Fruit fly (Drosophila melanogaster) whole organism: ENCODE measurements around the gene Gip.

ENCODE experiments used
- CG8478 ChIP-seq: fragments of >200 bp; optimal IDR thresholded peaks from 2 replicates; lab custom pipeline; 2018; ENCODE audit warnings: inconsistent platforms
- Dll ChIP-seq: fragments of >200 bp; optimal IDR thresholded peaks from 2 replicates; lab custom pipeline; 2017
- EcR ChIP-seq, 2 experiments: fragments of >200 bp; optimal IDR thresholded peaks; 2 replicates each; lab custom pipeline; 2017; ENCODE audit warnings: missing biosample characterization in 2 of 2, missing genetic modification characterization in 2 of 2, missing genetic modification reagents in 2 of 2
- pan ChIP-seq: fragments of >200 bp; optimal IDR thresholded peaks from 2 replicates; lab custom pipeline; 2017
- psq ChIP-seq: fragments of >200 bp; optimal IDR thresholded peaks from 2 replicates; lab custom pipeline; 2017
- usp ChIP-seq: fragments of >200 bp; optimal IDR thresholded peaks from 2 replicates; lab custom pipeline; 2017; ENCODE audit warnings: missing biosample characterization, missing genetic modification characterization, mixed read lengths

The Gip gene

DNA sequence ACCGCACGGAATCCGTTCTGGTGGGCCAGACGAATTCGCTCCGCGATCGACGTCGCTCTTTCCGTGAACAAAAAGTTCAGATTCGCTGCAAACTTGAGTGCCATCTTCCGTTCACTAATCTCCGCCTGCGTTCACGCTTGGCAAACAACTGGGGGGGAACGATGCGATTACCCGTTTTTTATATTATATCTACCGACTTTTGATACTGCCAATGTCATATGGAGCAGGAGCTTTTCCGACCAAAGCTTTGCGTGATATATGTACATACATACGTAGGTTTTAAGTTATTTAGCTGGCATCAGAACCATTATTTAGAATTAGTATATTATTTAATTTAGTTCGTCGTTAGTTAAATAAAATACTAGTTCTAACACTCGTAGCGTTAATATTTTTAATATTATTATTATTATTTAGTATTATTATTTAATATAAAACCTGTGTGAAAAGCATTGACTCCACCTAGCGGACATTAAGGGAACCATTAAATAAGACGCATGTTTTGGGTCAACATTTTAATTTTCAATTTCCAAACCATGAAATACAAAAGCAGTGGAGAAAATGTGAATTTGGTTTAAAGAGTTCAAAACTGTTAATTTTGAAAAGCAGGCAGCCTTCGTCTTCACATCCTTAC is at the start of gene Gip:
Gene Gip, minus strand, starts transcription at position 214 of the 631 bp plus-strand sequence.
- TF ChIP-seq CG8478 (no peak), pan (no peak), EcR (GFP tag; optimal IDR thresholded peaks at IDR 0.05; lab: Kevin White, UChicago) (no peak), psq (no peak), usp (GFP tag; lab: Kevin White, UChicago) (no peak), Dll (lab: Kevin White, UChicago) (no peak)

DNA sequence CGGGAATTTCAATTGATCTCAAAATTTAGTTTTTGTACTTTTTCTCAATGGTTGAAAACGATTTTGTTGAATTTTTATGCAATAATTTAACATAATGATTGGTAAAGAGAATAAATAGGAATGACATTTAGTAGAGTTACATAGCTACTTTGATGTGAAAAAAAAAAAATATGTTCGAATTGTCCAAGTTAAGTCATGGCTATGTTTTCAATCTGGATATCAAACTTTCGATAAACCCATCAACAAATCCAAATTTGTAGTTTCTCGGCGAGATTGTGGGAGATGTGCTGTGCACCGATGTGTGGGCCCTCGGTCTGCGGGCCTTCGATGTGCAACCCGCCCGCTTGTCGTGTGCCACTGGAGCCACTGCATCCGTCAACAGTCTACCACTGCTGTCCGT is 45.5 kb upstream of the Gip start, which contains the start of the genes CG32686 and CG2898:
Gene CG32686, minus strand, starts transcription at position 101 of the 400 bp plus-strand sequence.
Gene CG2898, plus strand, starts transcription at position 159 of the 400 bp plus-strand sequence.
- TF ChIP-seq Dll (lab: Kevin White, UChicago): no peak
- no peak for TF ChIP-seq pan
- no peak for TF ChIP-seq usp (GFP tag; lab: Kevin White, UChicago)
- TF ChIP-seq CG8478: no peak
- TF ChIP-seq EcR (GFP tag; optimal IDR thresholded peaks at IDR 0.05; lab: Kevin White, UChicago): no peak
- TF ChIP-seq psq: no peak

DNA sequence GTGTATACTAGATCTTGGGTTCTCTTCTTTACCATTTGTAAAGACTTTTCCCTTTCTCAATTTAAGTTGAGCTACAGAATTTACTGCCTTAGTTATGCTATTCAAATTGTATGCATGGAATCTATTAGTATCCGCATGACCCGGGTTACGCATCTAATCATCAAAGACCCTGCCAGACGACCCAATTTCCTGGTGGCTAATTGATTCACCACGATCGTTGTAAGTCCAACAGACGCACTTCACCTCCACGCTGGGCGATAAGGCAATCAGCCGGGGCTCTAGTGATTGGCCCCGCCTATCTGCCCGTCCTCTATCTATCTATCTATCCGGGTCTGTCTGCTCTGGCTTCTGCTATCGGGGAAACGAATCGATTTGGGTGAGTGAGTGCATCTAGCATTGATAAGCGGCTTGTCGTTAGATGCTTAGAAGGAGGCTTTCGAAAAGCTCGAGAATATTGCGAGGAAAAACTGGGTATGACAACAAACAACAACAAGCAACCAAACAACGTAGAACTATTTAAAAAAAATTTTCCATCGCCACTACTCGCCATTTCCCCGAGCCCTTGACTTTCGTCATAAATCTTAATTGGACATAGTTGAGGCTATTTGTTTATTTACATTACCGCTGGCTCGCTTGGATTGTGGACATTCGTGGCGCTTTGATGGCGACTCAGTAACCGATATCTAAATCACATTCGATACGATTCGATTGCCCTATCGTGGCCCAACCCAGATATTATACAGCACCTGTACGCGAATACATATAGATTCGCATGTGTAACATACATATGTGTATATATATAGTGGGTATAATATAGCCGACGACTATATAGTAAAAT is 40.7 kb upstream of the Gip start:
- TF ChIP-seq psq (no peak), Dll (lab: Kevin White, UChicago) (no peak), EcR (GFP tag; optimal IDR thresholded peaks at IDR 0.05; lab: Kevin White, UChicago) (no peak)

DNA sequence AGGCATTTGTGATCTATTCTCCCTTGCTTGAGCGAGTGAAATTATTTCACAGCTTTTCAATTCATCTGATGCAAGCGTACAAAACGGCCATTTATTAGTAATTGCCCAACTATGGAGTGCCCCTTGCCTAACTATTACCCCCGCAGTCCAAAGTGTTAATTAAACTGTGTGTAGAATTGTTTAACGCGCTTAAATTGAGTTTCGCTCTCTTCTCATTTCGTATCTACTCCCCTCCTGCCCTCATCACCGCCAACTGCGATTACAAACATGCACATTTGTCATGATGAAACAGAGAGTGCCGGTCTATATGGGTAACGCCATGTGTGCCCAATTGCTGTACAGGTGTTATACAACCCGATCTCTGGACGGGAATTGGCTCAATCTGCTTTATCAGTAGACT is 40.1 kb upstream of the Gip start:
- TF ChIP-seq CG8478 (no peak), pan (no peak), usp (GFP tag; lab: Kevin White, UChicago) (no peak), Dll (lab: Kevin White, UChicago) (no peak), psq (no peak), EcR (GFP tag; optimal IDR thresholded peaks at IDR 0.05; lab: Kevin White, UChicago) (no peak)

DNA sequence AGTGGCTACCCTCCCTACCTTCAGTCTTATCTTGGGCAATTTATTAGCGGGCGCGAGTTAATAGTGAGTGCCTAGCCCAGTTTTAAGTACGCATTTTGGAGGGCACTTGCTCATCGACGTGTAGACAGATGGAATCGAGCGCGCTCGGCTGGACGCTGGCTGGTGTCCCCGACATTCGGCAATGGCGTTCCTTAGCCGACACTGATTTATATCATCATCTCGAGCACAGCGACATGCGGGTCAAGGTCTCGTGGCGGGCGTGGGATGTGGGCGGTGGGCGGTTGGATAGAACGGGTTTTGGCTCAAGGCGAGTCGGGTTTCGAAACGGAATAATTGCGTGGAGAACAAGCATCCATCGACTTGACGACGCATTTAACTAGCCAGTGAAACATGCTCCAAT is 39.6 kb upstream of the Gip start:
- no peak for TF ChIP-seq EcR (GFP tag; optimal IDR thresholded peaks at IDR 0.05; lab: Kevin White, UChicago)
- TF ChIP-seq pan: no peak
- TF ChIP-seq CG8478: no peak
- no peak for TF ChIP-seq Dll (lab: Kevin White, UChicago)

DNA sequence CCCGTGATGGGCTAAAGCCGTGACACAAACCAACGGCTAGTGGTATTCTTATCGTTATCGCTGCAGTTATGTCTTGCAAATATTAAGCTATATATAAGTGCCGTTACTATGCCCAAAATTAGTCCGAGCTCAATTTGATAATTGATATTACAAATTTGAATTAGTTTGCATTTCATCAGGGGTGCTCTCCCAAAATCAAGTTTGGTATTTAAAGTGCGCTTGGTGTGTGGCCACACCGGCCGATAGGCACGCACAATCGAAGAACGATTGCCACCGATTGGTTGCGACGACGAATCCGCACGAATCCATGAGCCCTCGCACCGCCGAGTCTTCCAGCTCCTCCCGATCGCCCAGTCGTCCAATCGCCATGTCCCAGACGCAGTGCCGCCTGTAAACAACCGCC is 38.1 kb upstream of the Gip start, which contains the start of gene CG17841:
Gene CG17841, plus strand, starts transcription at position 252 of the 403 bp plus-strand sequence.
- no peak for TF ChIP-seq Dll (lab: Kevin White, UChicago)
- no peak for TF ChIP-seq CG8478
- TF ChIP-seq pan: no peak
- no peak for TF ChIP-seq usp (GFP tag; lab: Kevin White, UChicago)
- no peak for TF ChIP-seq EcR (GFP tag; optimal IDR thresholded peaks at IDR 0.05; lab: Kevin White, UChicago)
- no peak for TF ChIP-seq psq

DNA sequence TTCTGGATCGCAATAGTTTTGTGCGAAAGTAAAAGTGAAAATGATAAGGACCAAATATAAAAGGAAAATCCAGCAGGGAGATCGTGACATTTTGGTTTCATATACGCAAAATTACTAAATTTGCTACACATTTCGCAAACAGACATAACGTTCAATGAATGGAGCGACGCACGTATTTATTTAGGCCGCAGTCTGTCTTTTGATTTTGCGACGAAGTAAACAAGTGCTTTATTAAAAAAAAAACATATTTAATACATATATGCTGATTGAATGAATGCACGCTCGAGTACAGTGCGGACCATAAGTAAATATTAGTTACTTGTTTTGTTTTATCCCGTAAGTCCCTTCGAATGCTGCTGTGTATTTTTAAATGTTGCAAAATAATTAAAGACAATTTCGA is 37.7 kb upstream of the Gip start, which contains the start of gene CG32679:
Gene CG32679, minus strand, starts transcription at position 101 of the 400 bp plus-strand sequence.
- TF ChIP-seq CG8478: no peak
- TF ChIP-seq pan: no peak

DNA sequence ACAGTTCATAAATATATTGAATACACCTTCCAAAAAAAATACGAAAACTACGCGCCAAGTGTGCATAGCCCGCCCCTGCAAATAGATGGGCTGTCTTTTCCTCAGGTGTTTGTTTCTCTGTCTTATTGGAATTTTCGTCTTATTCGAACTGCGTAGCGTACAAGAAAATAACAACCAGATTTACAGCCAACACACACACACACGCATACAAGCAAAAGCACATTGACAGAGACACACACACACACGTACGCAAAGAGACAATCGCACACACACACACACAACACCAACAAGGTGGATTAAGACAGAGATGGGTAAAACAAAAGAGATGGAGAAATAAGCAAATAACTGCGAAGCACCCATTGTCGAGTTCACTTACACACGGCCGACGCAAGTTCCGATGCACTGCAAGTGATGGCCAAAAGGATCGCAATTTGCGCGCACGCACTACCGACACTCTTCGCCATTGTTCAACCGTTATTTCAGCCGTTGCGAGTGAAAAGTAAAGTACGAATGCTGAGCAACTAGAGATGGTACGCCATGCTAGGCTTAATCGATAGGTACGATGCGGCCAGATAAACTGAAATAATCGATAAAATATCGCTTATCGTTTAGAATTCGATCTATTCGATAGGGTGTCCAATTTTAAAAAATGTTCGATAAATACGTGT is 36.2 kb upstream of the Gip start:
- TF ChIP-seq EcR (GFP tag; optimal IDR thresholded peaks at IDR 0.05; lab: Kevin White, UChicago) (no peak), Dll (lab: Kevin White, UChicago) (no peak), psq (no peak), usp (GFP tag; lab: Kevin White, UChicago) (no peak), CG8478 (no peak), pan (no peak)

DNA sequence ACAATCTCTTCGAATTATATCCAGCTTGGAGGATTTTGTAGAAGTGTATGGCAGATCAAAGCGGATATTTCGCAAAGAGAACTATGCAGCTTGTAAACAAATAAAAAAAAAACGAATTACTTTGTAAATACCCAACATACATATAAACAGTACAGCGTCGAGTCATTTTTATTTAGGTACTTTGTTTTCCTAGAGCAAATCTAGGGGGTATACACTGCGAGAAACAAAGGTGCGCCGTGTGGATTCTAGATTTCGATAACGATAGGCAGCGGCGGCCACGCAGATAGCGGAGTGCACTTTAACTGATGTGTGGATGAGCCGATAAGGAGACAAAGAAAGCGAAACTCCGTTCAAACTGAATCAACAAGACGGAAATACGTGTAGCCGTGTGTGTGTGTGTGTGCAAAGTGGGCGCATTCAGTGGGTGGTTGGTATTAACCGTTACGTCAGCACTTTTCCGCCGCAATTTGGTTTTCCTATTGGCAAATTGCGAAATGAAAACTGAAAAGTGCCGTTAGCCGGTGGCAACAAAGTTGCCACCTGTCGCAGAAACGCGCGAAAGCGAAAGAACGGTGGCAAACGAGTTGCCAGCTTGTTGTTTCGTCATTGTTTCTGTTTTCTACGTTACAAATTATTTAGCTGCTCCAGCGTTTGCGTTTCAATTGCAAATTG is 35.0 kb upstream of the Gip start:
- TF ChIP-seq pan: no peak
- no peak for TF ChIP-seq CG8478
- no peak for TF ChIP-seq Dll (lab: Kevin White, UChicago)
- no peak for TF ChIP-seq usp (GFP tag; lab: Kevin White, UChicago)
- no peak for TF ChIP-seq EcR (GFP tag; optimal IDR thresholded peaks at IDR 0.05; lab: Kevin White, UChicago)
- TF ChIP-seq psq: no peak

DNA sequence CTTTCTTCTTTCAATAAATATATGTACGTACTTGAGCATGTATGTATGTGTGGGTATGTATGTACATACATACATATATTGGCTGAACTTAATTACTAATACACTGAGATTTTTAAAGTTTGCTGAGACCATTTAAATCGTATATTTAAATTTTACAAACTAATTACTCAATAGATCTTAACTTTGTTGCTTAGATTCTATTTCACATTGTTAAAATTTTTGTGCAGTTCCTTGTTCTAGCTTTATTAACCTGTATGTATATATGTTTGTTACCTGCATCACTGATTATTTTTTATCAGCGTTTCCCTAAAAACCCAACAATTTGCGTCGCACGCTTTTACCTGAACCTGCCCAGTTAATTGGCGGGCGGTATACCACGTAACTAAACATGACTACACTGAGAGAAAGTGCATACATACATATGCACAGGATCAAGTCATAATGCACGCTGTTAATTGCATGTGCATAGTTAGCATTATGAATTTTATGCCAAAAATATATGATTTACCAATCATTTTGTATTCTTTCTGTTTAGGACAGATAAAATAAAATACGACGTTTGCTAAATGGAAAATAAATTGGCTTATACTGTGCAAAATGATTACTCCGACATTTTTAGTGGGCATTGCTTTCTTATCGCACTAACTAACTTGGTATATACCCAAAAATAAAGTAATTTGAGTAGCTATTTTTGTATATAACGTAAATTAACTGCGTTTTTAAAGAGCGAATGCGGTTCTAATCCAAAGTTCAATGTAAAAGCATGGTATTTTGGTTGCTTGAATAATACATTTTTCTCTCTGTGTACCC is 33.1 kb upstream of the Gip start:
- TF ChIP-seq Dll (lab: Kevin White, UChicago) (no peak), usp (GFP tag; lab: Kevin White, UChicago) (no peak), pan (no peak), EcR (GFP tag; optimal IDR thresholded peaks at IDR 0.05; lab: Kevin White, UChicago) (no peak), CG8478 (no peak), psq (no peak)

DNA sequence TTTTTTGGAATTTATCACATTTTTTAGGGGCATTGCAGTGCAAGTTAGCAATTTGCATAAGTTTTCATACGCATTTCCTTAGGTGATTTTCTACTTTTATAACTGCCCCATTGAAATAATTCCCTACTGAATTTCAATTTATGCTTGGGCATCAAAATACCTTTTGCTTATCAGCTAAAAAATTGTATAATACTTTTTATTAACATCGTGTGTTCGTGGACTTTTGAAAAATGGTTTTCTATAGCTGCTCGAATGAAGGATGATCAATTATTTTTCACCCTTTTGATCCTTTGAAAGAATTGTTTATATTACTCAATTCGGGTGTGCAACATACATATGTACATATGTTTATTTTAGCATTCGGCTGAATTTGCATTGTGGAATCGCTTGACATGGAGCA is 32.5 kb upstream of the Gip start:
- TF ChIP-seq EcR (GFP tag; optimal IDR thresholded peaks at IDR 0.05; lab: Kevin White, UChicago) (no peak), usp (GFP tag; lab: Kevin White, UChicago) (no peak), Dll (lab: Kevin White, UChicago) (no peak), CG8478 (no peak), pan (no peak)
